Fruit fly (Drosophila melanogaster) whole organism: ENCODE data around the gene Ir10a.
A peak's percentile ranks its signal among the peaks of the same experiment; 100 is the strongest.

Experiments
- CG8478 ChIP-seq: fragments of >200 bp; optimal IDR thresholded peaks from 2 replicates; lab custom pipeline; 2018; ENCODE audit warnings: inconsistent platforms
- Dll ChIP-seq: fragments of >200 bp; optimal IDR thresholded peaks from 2 replicates; lab custom pipeline; 2017
- pan ChIP-seq: fragments of >200 bp; optimal IDR thresholded peaks from 2 replicates; lab custom pipeline; 2017
- psq ChIP-seq: fragments of >200 bp; optimal IDR thresholded peaks from 2 replicates; lab custom pipeline; 2017
- usp ChIP-seq: fragments of >200 bp; optimal IDR thresholded peaks from 2 replicates; lab custom pipeline; 2017; ENCODE audit warnings: missing biosample characterization, missing genetic modification characterization, mixed read lengths

DNA sequence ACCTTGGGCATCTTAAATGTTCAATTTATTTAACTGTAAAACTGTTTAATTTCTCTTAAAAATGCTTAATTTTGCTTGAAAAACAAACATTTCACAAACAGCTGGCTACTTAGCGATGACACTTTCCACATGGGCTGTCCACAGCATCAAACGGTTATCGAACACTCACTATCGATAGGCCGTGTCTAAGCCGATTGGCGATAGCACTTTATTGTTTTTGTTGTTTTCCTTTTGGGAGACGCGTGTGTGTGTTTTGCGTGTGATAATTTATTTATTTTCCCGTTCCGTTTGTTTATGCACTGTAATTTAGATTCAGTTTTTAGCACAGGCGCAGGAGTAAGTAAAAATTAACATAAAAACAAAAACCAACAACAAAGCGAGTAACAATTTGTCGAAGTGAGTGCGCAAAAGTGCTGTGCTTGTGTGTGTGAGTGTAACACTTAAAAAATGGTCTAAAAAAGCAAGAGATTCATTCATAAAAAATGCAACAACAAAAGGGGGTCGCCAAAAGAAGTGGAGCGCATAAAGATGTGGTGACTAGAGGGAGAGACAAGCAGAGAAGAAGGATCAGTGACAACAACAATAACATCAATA, 14.3 kb upstream of the Ir10a start, which contains the start of gene Gapvd1:
- TF ChIP-seq pan (lab: Kevin White, UChicago) (no peak), CG8478 (lab: Kevin White, UChicago) (peak; percentile 41), Dll (no peak), usp (no peak), psq (lab: Kevin White, UChicago) (no peak)
